Fruit fly (Drosophila melanogaster) whole organism, embryonic: ENCODE data around the gene rngo.
A peak's percentile ranks its signal among the peaks of the same experiment; 100 is the strongest.

Experiments used
- Antp ChIP-seq: fragments of 200-800 bp; sonication (Bioruptor generic); optimal IDR thresholded peaks from 3 replicates; lab custom pipeline; 2016; ENCODE audit warnings: missing biosample characterization, missing genetic modification characterization
- Asciz ChIP-seq: fragments of 200-800 bp; sonication (Bioruptor generic); optimal IDR thresholded peaks from 2 replicates; lab custom pipeline; 2017; ENCODE audit warnings: missing biosample characterization, mild to moderate bottlenecking, missing genetic modification characterization, missing genetic modification reagents
- Atf6 ChIP-seq: fragments of 200-800 bp; sonication (Bioruptor generic); IDR thresholded peaks from 2 replicates; pipeline ENCODE4 v1.3.6; 2022; ENCODE audit warnings: missing biosample characterization, missing genetic modification characterization
- CG11696 ChIP-seq: fragments of 200-800 bp; sonication (Bioruptor generic); IDR thresholded peaks from 2 replicates; pipeline ENCODE4 v1.3.6; 2022; ENCODE audit warnings: missing biosample characterization, missing genetic modification characterization
- CG12942 ChIP-seq: fragments of 200-800 bp; sonication (Bioruptor generic); optimal IDR thresholded peaks from 3 replicates; lab custom pipeline; 2016; ENCODE audit warnings: missing biosample characterization, missing genetic modification characterization
- CG14860 ChIP-seq: fragments of 200-800 bp; sonication (Bioruptor generic); IDR thresholded peaks from 3 replicates; pipeline ENCODE4 v1.3.6; 2022; ENCODE audit warnings: missing biosample characterization, missing genetic modification characterization; ENCODE audit not compliant: partially characterized antibody
- CG15011 ChIP-seq: fragments of 200-800 bp; sonication (Bioruptor generic); optimal IDR thresholded peaks from 3 replicates; lab custom pipeline; 2018; ENCODE audit warnings: missing biosample characterization, mild to moderate bottlenecking, missing genetic modification characterization
- CG1529 ChIP-seq: fragments of 200-800 bp; sonication (Bioruptor generic); optimal IDR thresholded peaks from 3 replicates; lab custom pipeline; 2018; ENCODE audit warnings: missing biosample characterization, missing genetic modification characterization
- CG18476 ChIP-seq: fragments of 200-800 bp; sonication (Bioruptor generic); optimal IDR thresholded peaks from 2 replicates; lab custom pipeline; 2016; ENCODE audit warnings: missing biosample characterization, mild to moderate bottlenecking, missing genetic modification characterization
- CG31388 ChIP-seq: fragments of 200-800 bp; sonication (Bioruptor generic); optimal IDR thresholded peaks from 2 replicates; lab custom pipeline; 2016; ENCODE audit warnings: missing biosample characterization, missing genetic modification characterization
- CG33557 ChIP-seq: fragments of 200-800 bp; sonication (Bioruptor generic); optimal IDR thresholded peaks from 2 replicates; lab custom pipeline; 2019; ENCODE audit warnings: missing biosample characterization, mild to moderate bottlenecking, missing genetic modification characterization, moderate library complexity
- CG4328 ChIP-seq: fragments of 200-800 bp; sonication (Bioruptor generic); optimal IDR thresholded peaks from 3 replicates; lab custom pipeline; 2017; ENCODE audit warnings: missing biosample characterization, missing genetic modification reagents, missing genetic modification characterization
- CG4360 ChIP-seq: fragments of 200-800 bp; sonication (Bioruptor generic); IDR thresholded peaks from 2 replicates; pipeline ENCODE4 v1.3.6; 2022; ENCODE audit warnings: missing biosample characterization, missing genetic modification characterization
- CG4424 ChIP-seq: fragments of 200-800 bp; sonication (Bioruptor generic); optimal IDR thresholded peaks from 3 replicates; lab custom pipeline; 2016; ENCODE audit warnings: missing biosample characterization, missing genetic modification characterization
- CG4854 ChIP-seq: fragments of 200-800 bp; sonication (Bioruptor generic); optimal IDR thresholded peaks from 2 replicates; lab custom pipeline; 2016; ENCODE audit warnings: missing biosample characterization, missing genetic modification characterization, inconsistent platforms
- CG6254 ChIP-seq: fragments of 200-800 bp; sonication (Bioruptor generic); optimal IDR thresholded peaks from 3 replicates; lab custom pipeline; 2017; ENCODE audit warnings: mild to moderate bottlenecking, missing biosample characterization, missing genetic modification reagents, missing genetic modification characterization
- CG7928 ChIP-seq: fragments of 200-800 bp; sonication (Bioruptor generic); optimal IDR thresholded peaks from 2 replicates; lab custom pipeline; 2017; ENCODE audit warnings: missing biosample characterization, mild to moderate bottlenecking, missing genetic modification characterization
- CG8290 ChIP-seq, 3 experiments: fragments of 200-800 bp; sonication (Bioruptor generic); optimal IDR thresholded peaks; 2 replicates each; lab custom pipeline; 2016 to 2019; ENCODE audit warnings: missing biosample characterization in 3 of 3, missing genetic modification characterization in 3 of 3, mild to moderate bottlenecking in 2 of 3, moderate library complexity in 1 of 3
- CG9215 ChIP-seq: fragments of 200-800 bp; sonication (Bioruptor generic); IDR thresholded peaks from 2 replicates; pipeline ENCODE4 v1.3.6; 2022; ENCODE audit warnings: missing biosample characterization, missing genetic modification characterization
- CTCF ChIP-seq: fragments of 200-800 bp; sonication (Bioruptor generic); optimal IDR thresholded peaks from 2 replicates; lab custom pipeline; 2017; ENCODE audit warnings: missing biosample characterization, mild to moderate bottlenecking, missing genetic modification characterization, moderate library complexity
- Dfd ChIP-seq, 2 experiments: fragments of >200 bp; optimal IDR thresholded peaks; 2 replicates each; lab custom pipeline; 2017; ENCODE audit warnings: missing biosample characterization in 2 of 2, missing genetic modification characterization in 2 of 2
- Dip2 ChIP-seq: fragments of 200-800 bp; sonication (Bioruptor generic); IDR thresholded peaks from 2 replicates; pipeline ENCODE4 v1.3.6; 2022; ENCODE audit warnings: missing biosample characterization, missing genetic modification characterization
- Dll ChIP-seq: fragments of 200-800 bp; sonication (Bioruptor generic); IDR thresholded peaks from 4 replicates; pipeline ENCODE4 v1.3.6; 2022; ENCODE audit warnings: missing biosample characterization, missing genetic modification characterization; ENCODE audit not compliant: partially characterized antibody
- Elba2 ChIP-seq: fragments of 200-800 bp; sonication (Bioruptor generic); optimal IDR thresholded peaks from 3 replicates; lab custom pipeline; 2016; ENCODE audit warnings: missing biosample characterization, missing genetic modification characterization
- Fer3 ChIP-seq: fragments of 200-800 bp; sonication (Bioruptor generic); optimal IDR thresholded peaks from 2 replicates; lab custom pipeline; 2018; ENCODE audit warnings: missing biosample characterization, mild to moderate bottlenecking, missing genetic modification characterization, moderate library complexity
- HHEX ChIP-seq: fragments of 200-800 bp; sonication (Bioruptor generic); optimal IDR thresholded peaks from 3 replicates; lab custom pipeline; 2017; ENCODE audit warnings: missing biosample characterization, mild to moderate bottlenecking, missing genetic modification characterization, missing genetic modification reagents
- HLH4C ChIP-seq: fragments of 200-800 bp; sonication (Bioruptor generic); IDR thresholded peaks from 3 replicates; pipeline ENCODE4 v1.3.6; 2022; ENCODE audit warnings: missing biosample characterization, missing genetic modification characterization; ENCODE audit not compliant: partially characterized antibody
- HmgD ChIP-seq: fragments of 200-800 bp; sonication (Bioruptor generic); optimal IDR thresholded peaks from 3 replicates; lab custom pipeline; 2016; ENCODE audit warnings: missing biosample characterization, missing genetic modification characterization
- Hmr ChIP-seq: fragments of 200-800 bp; sonication (Bioruptor generic); optimal IDR thresholded peaks from 3 replicates; lab custom pipeline; 2017; ENCODE audit warnings: mild to moderate bottlenecking, missing biosample characterization, missing genetic modification reagents, missing genetic modification characterization
- Hmx ChIP-seq: fragments of 200-800 bp; sonication (Bioruptor generic); optimal IDR thresholded peaks from 2 replicates; lab custom pipeline; 2016; ENCODE audit warnings: missing biosample characterization, missing genetic modification characterization
- Hr39 ChIP-seq: fragments of >200 bp; optimal IDR thresholded peaks from 2 replicates; lab custom pipeline; 2017
- Side ChIP-seq: fragments of 200-800 bp; sonication (Bioruptor generic); optimal IDR thresholded peaks from 2 replicates; lab custom pipeline; 2016; ENCODE audit warnings: missing biosample characterization, missing genetic modification characterization
- Stat92E ChIP-seq, 3 experiments: fragments of >200 bp in 2 of 3; fragments of 200-800 bp in 1 of 3; sonication (Bioruptor generic) in 1 of 3; optimal IDR thresholded peaks; 2 replicates each; lab custom pipeline; 2017 to 2019; ENCODE audit warnings: missing biosample characterization in 3 of 3, missing genetic modification characterization in 3 of 3, mild to moderate bottlenecking in 1 of 3, moderate library complexity in 1 of 3
- al ChIP-seq: fragments of 200-800 bp; sonication (Bioruptor generic); IDR thresholded peaks from 2 replicates; pipeline ENCODE4 v1.3.6; 2022; ENCODE audit warnings: missing biosample characterization, missing genetic modification characterization
- amos ChIP-seq: fragments of 200-800 bp; sonication (Bioruptor generic); IDR thresholded peaks from 2 replicates; pipeline ENCODE4 v1.3.6; 2022; ENCODE audit warnings: missing biosample characterization, missing genetic modification characterization; ENCODE audit not compliant: partially characterized antibody
- ap ChIP-seq: fragments of 200-800 bp; sonication (Bioruptor generic); IDR thresholded peaks from 2 replicates; pipeline ENCODE4 v1.3.6; 2022; ENCODE audit warnings: missing biosample characterization, missing genetic modification characterization
- disco-r ChIP-seq: fragments of 200-800 bp; sonication (Bioruptor generic); optimal IDR thresholded peaks from 2 replicates; lab custom pipeline; 2016; ENCODE audit warnings: missing biosample characterization, missing genetic modification characterization
- dm ChIP-seq: fragments of 200-800 bp; sonication (Bioruptor generic); optimal IDR thresholded peaks from 3 replicates; lab custom pipeline; 2016; ENCODE audit warnings: missing biosample characterization, missing genetic modification characterization
- ewg ChIP-seq: fragments of 200-800 bp; sonication (Bioruptor generic); optimal IDR thresholded peaks from 3 replicates; lab custom pipeline; 2017; ENCODE audit warnings: mild to moderate bottlenecking, missing biosample characterization, missing genetic modification reagents, missing genetic modification characterization
- fd102C ChIP-seq: fragments of 200-800 bp; sonication (Bioruptor generic); optimal IDR thresholded peaks from 2 replicates; lab custom pipeline; 2018; ENCODE audit warnings: missing biosample characterization, mild to moderate bottlenecking, missing genetic modification characterization, moderate library complexity
- fd3F ChIP-seq: fragments of 200-800 bp; sonication (Bioruptor generic); optimal IDR thresholded peaks from 2 replicates; lab custom pipeline; 2018; ENCODE audit warnings: missing biosample characterization, mild to moderate bottlenecking, missing genetic modification characterization, moderate library complexity
- grn ChIP-seq: fragments of 200-800 bp; sonication (Bioruptor generic); optimal IDR thresholded peaks from 3 replicates; lab custom pipeline; 2017; ENCODE audit warnings: missing biosample characterization, missing genetic modification characterization
- ken ChIP-seq: fragments of 200-800 bp; sonication (Bioruptor generic); IDR thresholded peaks from 3 replicates; pipeline ENCODE4 v1.3.6; 2022; ENCODE audit warnings: missing biosample characterization, missing genetic modification characterization
- luna ChIP-seq: fragments of 200-800 bp; sonication (Bioruptor generic); optimal IDR thresholded peaks from 2 replicates; lab custom pipeline; 2016; ENCODE audit warnings: missing biosample characterization, missing genetic modification characterization
- mld ChIP-seq: fragments of 200-800 bp; sonication (Bioruptor generic); IDR thresholded peaks from 3 replicates; pipeline ENCODE4 v1.3.6; 2022; ENCODE audit warnings: missing biosample characterization, missing genetic modification characterization; ENCODE audit not compliant: partially characterized antibody
- nerfin-2 ChIP-seq: fragments of 200-800 bp; sonication (Bioruptor generic); IDR thresholded peaks from 2 replicates; pipeline ENCODE4 v1.3.6; 2022; ENCODE audit warnings: missing biosample characterization, missing genetic modification characterization; ENCODE audit not compliant: partially characterized antibody
- slou ChIP-seq: fragments of 200-800 bp; sonication (Bioruptor generic); optimal IDR thresholded peaks from 3 replicates; lab custom pipeline; 2016; ENCODE audit warnings: missing biosample characterization, missing genetic modification characterization
- trem ChIP-seq: fragments of 200-800 bp; optimal IDR thresholded peaks from 3 replicates; lab custom pipeline; 2019; ENCODE audit warnings: missing biosample characterization, mild to moderate bottlenecking, missing genetic modification characterization, moderate library complexity
- unpg ChIP-seq: fragments of 200-800 bp; sonication (Bioruptor generic); optimal IDR thresholded peaks from 3 replicates; lab custom pipeline; 2018; ENCODE audit warnings: missing biosample characterization, mild to moderate bottlenecking, missing genetic modification characterization, moderate library complexity
- zf30C ChIP-seq: fragments of 200-800 bp; sonication (Bioruptor generic); optimal IDR thresholded peaks from 3 replicates; lab custom pipeline; 2018; ENCODE audit warnings: missing biosample characterization, mild to moderate bottlenecking, missing genetic modification characterization

The rngo gene

DNA sequence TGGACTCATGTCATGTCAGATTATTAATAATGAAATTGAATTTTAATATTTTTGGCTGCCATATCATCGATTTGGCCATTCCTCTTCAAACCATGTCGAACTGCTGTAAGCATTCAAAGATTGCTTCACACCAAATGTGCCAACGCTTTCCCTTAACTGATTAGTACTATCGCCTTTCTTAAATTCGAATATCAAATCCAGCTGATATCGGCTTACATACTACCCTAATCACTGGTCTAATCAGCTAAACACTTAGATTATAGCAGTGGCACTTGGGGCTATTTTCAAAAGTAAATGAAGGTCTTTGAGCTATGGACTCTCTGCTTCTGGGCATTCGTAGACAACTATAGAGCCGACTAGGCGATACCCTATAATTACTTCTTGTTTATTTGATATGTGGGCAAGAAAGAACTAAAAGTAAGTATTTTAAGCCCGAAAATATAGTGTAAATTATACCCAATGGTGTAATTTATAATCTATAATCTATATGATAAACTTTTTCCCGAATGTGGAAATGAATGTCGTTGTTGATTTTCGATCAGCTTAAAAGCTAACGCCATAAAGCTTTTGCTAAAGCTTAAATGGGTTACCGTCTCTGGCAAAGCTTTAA is 37.3 kb upstream of the rngo start (continued):
- no peak for TF ChIP-seq zf30C
- no peak for TF ChIP-seq CG33557 (GFP tag; lab: Kevin White, UChicago)
- peak; percentile 78 for TF ChIP-seq Asciz (GFP tag; lab: Kevin White, UChicago)
- TF ChIP-seq Hmr (GFP tag; lab: Kevin White, UChicago), result peak; percentile 87
- TF ChIP-seq HLH4C, result no peak
- no peak for TF ChIP-seq Dip2 (GFP tag; lab: Robert Waterston, UW)
- TF ChIP-seq Atf6 (GFP tag; lab: Robert Waterston, UW), result peak; percentile 90
- peak; percentile 66 for TF ChIP-seq CG4424 (GFP tag; lab: Kevin White, UChicago)
- no peak for TF ChIP-seq Stat92E (GFP tag; optimal IDR thresholded peaks at IDR 0.05; lab: Kevin White, UChicago)
- TF ChIP-seq unpg, result peak; percentile 89
- peak; percentile 12 for TF ChIP-seq CG12942
- peak; percentile 43 for TF ChIP-seq CG6254 (GFP tag; lab: Kevin White, UChicago)
- no peak for TF ChIP-seq Hmx (GFP tag; lab: Kevin White, UChicago)
- TF ChIP-seq disco-r (GFP tag; lab: Kevin White, UChicago), result no peak
- TF ChIP-seq ken, result 0 out of 3 replicates have a peak, but pooled peaks have one; percentile 37
- TF ChIP-seq dm (GFP tag; lab: Kevin White, UChicago), result peak; percentile 9
- peak; percentile 9 for TF ChIP-seq CG4328 (GFP tag; lab: Kevin White, UChicago)
- peak; percentile 22 for TF ChIP-seq trem (tag; lab: Kevin White, UChicago)
- TF ChIP-seq CG8290 (GFP tag; optimal IDR thresholded peaks at IDR 0.05; lab: Kevin White, UChicago), result peak; percentile 20
- TF ChIP-seq CG8290 (tag; optimal IDR thresholded peaks at IDR 0.05; lab: Kevin White, UChicago), result no peak
- peak; percentile 77 for TF ChIP-seq fd3F
- TF ChIP-seq CG18476 (GFP tag; lab: Kevin White, UChicago), result peak; percentile 68
- TF ChIP-seq grn (GFP tag; lab: Kevin White, UChicago), result peak; percentile 94
- no peak for TF ChIP-seq Elba2
- TF ChIP-seq CG31388 (GFP tag; lab: Kevin White, UChicago), result no peak
- no peak for TF ChIP-seq CG4854 (GFP tag; lab: Kevin White, UChicago)
- peak; percentile 43 for TF ChIP-seq Side (GFP tag; lab: Kevin White, UChicago)
- TF ChIP-seq slou (GFP tag; lab: Kevin White, UChicago), result peak; percentile 58
- no peak for TF ChIP-seq Dfd (GFP tag; optimal IDR thresholded peaks at IDR 0.05; lab: Kevin White, UChicago)
- TF ChIP-seq CG9215 (GFP tag; lab: Robert Waterston, UW), result peak; percentile 27; the same call in 1 of the 2 replicates
- TF ChIP-seq nerfin-2, result no peak
- no peak for TF ChIP-seq mld (GFP tag; lab: Robert Waterston, UW)
- no peak for TF ChIP-seq HmgD (GFP tag; lab: Kevin White, UChicago)
- no peak for TF ChIP-seq fd102C
- TF ChIP-seq CG4360 (GFP tag; lab: Robert Waterston, UW), result no peak
- TF ChIP-seq luna, result no peak
- TF ChIP-seq amos, result no peak
- TF ChIP-seq CG11696 (GFP tag; lab: Robert Waterston, UW), result 0 out of 2 replicates have a peak, but pooled peaks have one; percentile 33
- peak; percentile 84 for TF ChIP-seq Fer3
- TF ChIP-seq CG15011 (GFP tag; lab: Kevin White, UChicago), result peak; percentile 68
- TF ChIP-seq CG1529 (GFP tag; lab: Kevin White, UChicago), result peak; percentile 5
- peak; percentile 49 for TF ChIP-seq CG7928
- TF ChIP-seq HHEX, result peak; percentile 77
- no peak for TF ChIP-seq CTCF
- no peak for TF ChIP-seq Dll (GFP tag; lab: Robert Waterston, UW)
- peak; percentile 17 for TF ChIP-seq Antp
- TF ChIP-seq CG14860 (GFP tag; lab: Robert Waterston, UW), result no peak
- TF ChIP-seq ap (GFP tag; lab: Robert Waterston, UW), result peak; percentile 62; the same call in 1 of the 2 replicates
- peak; percentile 66 for TF ChIP-seq al (GFP tag; lab: Robert Waterston, UW)
- peak; percentile 56 for TF ChIP-seq ewg (GFP tag; lab: Kevin White, UChicago)
- no peak for TF ChIP-seq Hr39 (lab: Kevin White, UChicago)
